Worm (Caenorhabditis elegans) whole organism, L4/young adult: ENCODE results near the gene btb-19.

ENCODE experiments used
- W03F9.2 ChIP-seq: fragments of 150-350 bp; optimal IDR thresholded peaks from 2 replicates; lab custom pipeline; 2014; ENCODE audit warnings: missing biosample characterization, missing genetic modification characterization
- him-1 ChIP-seq: sonication (generic microtip); optimal IDR thresholded peaks from 2 replicates; lab custom pipeline; 2016; ENCODE audit warnings: missing genotype, missing genetic modification reagents, missing genetic modification characterization, missing compliant biosample characterization

- TF ChIP-seq him-1 (tag; lab: Kevin White, UChicago) (peak; percentile 96), W03F9.2 (tag; lab: Kevin White, UChicago) (peak; percentile 88)
These were observed 39.7 kb upstream of the btb-19 start, which contains the start of gene mog-4 for ce11 chrII:14561549-14562115.
